Fruit fly (Drosophila melanogaster) whole organism, adult: Measurements from ENCODE around the gene gry.

ENCODE experiments used
- CG11617 ChIP-seq: fragments of 200-800 bp; sonication (Bioruptor generic); optimal IDR thresholded peaks from 2 replicates; lab custom pipeline; 2017; ENCODE audit warnings: mild to moderate bottlenecking, missing biosample characterization, missing genetic modification reagents, missing genetic modification characterization
- CG12768 ChIP-seq: fragments of 200-800 bp; sonication (Bioruptor generic); optimal IDR thresholded peaks from 2 replicates; lab custom pipeline; 2017; ENCODE audit warnings: missing biosample characterization, missing genetic modification characterization, mild to moderate bottlenecking, moderate library complexity, missing genetic modification reagents
- CG14711 ChIP-seq: fragments of 200-800 bp; sonication (Bioruptor generic); optimal IDR thresholded peaks from 2 replicates; lab custom pipeline; 2018; ENCODE audit warnings: missing biosample characterization, mild to moderate bottlenecking, missing genetic modification characterization, moderate library complexity
- CG1620 ChIP-seq: fragments of 200-800 bp; sonication (Bioruptor generic); optimal IDR thresholded peaks from 2 replicates; lab custom pipeline; 2016; ENCODE audit warnings: missing biosample characterization, missing genetic modification characterization
- CG33017 ChIP-seq: fragments of 200-800 bp; sonication (Bioruptor generic); optimal IDR thresholded peaks from 2 replicates; lab custom pipeline; 2018; ENCODE audit warnings: missing biosample characterization, mild to moderate bottlenecking, missing genetic modification characterization, moderate library complexity
- CG5204 ChIP-seq: fragments of 200-800 bp; sonication (Bioruptor generic); optimal IDR thresholded peaks from 2 replicates; lab custom pipeline; 2016; ENCODE audit warnings: missing biosample characterization, missing genetic modification characterization
- CG7045 ChIP-seq: fragments of 200-800 bp; sonication (Bioruptor generic); optimal IDR thresholded peaks from 2 replicates; lab custom pipeline; 2017; ENCODE audit warnings: missing biosample characterization, mild to moderate bottlenecking, missing genetic modification characterization
- CG7101 ChIP-seq: fragments of 200-800 bp; sonication (Bioruptor generic); optimal IDR thresholded peaks from 2 replicates; lab custom pipeline; 2018; ENCODE audit warnings: missing biosample characterization, mild to moderate bottlenecking, missing genetic modification characterization, moderate library complexity
- Clk ChIP-seq: fragments of 200-800 bp; sonication (Bioruptor generic); optimal IDR thresholded peaks from 2 replicates; lab custom pipeline; 2017; ENCODE audit warnings: missing biosample characterization, missing genetic modification characterization
- Crg-1 ChIP-seq: fragments of 200-800 bp; sonication (Bioruptor generic); optimal IDR thresholded peaks from 2 replicates; lab custom pipeline; 2016; ENCODE audit warnings: missing biosample characterization, missing genetic modification characterization
- Hr96 ChIP-seq: fragments of 200-800 bp; sonication (Bioruptor generic); optimal IDR thresholded peaks from 2 replicates; lab custom pipeline; 2016; ENCODE audit warnings: missing biosample characterization, missing genetic modification characterization
- Mnt ChIP-seq: fragments of 200-800 bp; sonication (Bioruptor generic); optimal IDR thresholded peaks from 2 replicates; lab custom pipeline; 2016; ENCODE audit warnings: missing biosample characterization, mild to moderate bottlenecking, missing genetic modification characterization
- bab1 ChIP-seq: fragments of 200-800 bp; sonication (Bioruptor generic); optimal IDR thresholded peaks from 3 replicates; lab custom pipeline; 2019; ENCODE audit warnings: missing biosample characterization, mild to moderate bottlenecking, missing genetic modification characterization, moderate library complexity
- cic ChIP-seq: fragments of 200-800 bp; sonication (Bioruptor generic); optimal IDR thresholded peaks from 2 replicates; lab custom pipeline; 2017; ENCODE audit warnings: missing biosample characterization, mild to moderate bottlenecking, missing genetic modification characterization, moderate library complexity
- cnc ChIP-seq, 2 experiments: fragments of >200 bp; optimal IDR thresholded peaks; 2 replicates each; lab custom pipeline; 2017
- kay ChIP-seq: fragments of 200-800 bp; sonication (Bioruptor generic); peaks from one replicate; lab custom pipeline; 2016; ENCODE audit warnings: missing biosample characterization, missing genetic modification characterization, borderline replicate concordance
- ovo ChIP-seq: fragments of 200-800 bp; sonication (Bioruptor generic); optimal IDR thresholded peaks from 2 replicates; lab custom pipeline; 2016; ENCODE audit warnings: missing biosample characterization, missing genetic modification characterization
- pad ChIP-seq: fragments of 200-800 bp; sonication (Bioruptor generic); optimal IDR thresholded peaks from 3 replicates; lab custom pipeline; 2017; ENCODE audit warnings: missing biosample characterization, missing genetic modification characterization, mild to moderate bottlenecking, moderate library complexity, missing genetic modification reagents
- tj ChIP-seq: fragments of 200-800 bp; sonication (Bioruptor generic); optimal IDR thresholded peaks from 3 replicates; lab custom pipeline; 2017; ENCODE audit warnings: missing biosample characterization, mild to moderate bottlenecking, missing genetic modification characterization, moderate library complexity
- toe ChIP-seq: fragments of 200-800 bp; sonication (Bioruptor generic); optimal IDR thresholded peaks from 2 replicates; lab custom pipeline; 2016; ENCODE audit warnings: missing biosample characterization, missing genetic modification characterization

The gry gene

dm6 chr3L:3205349-3205748, 6.5 kb downstream of the gry start, which contains the start of gene CG32277:
TSS of gene CG32277 (minus strand) at chr3L:3205449.
- TF ChIP-seq CG14711 (no peak), toe (GFP tag; lab: Kevin White, UChicago) (no peak), bab1 (GFP tag; lab: Kevin White, UChicago) (no peak), ovo (GFP tag; lab: Kevin White, UChicago) (no peak), Hr96 (GFP tag; lab: Kevin White, UChicago) (no peak), CG7045 (GFP tag; lab: Kevin White, UChicago) (no peak), CG33017 (tag; lab: Kevin White, UChicago) (no peak), Mnt (GFP tag; lab: Kevin White, UChicago) (no peak), Crg-1 (GFP tag; lab: Kevin White, UChicago) (no peak), CG7101 (no peak), CG5204 (GFP tag; lab: Kevin White, UChicago) (no peak)

- TF ChIP-seq Crg-1 (GFP tag; lab: Kevin White, UChicago) (no peak), Mnt (GFP tag; lab: Kevin White, UChicago) (no peak), CG33017 (tag; lab: Kevin White, UChicago) (no peak), kay (GFP tag; lab: Kevin White, UChicago) (no peak), ovo (GFP tag; lab: Kevin White, UChicago) (no peak), CG11617 (GFP tag; lab: Kevin White, UChicago) (no peak), Hr96 (GFP tag; lab: Kevin White, UChicago) (no peak)
Observed at dm6 chr3L:3206263-3206662, 7.4 kb downstream of the gry start, which contains the start of gene CG33160. TSS of gene CG33160 (minus strand) at chr3L:3206363.

dm6 chr3L:3208895-3209294, 10.0 kb downstream of the gry start, which contains the start of the genes CG32269 and CG32270:
TSS of gene CG32269 (minus strand) at chr3L:3208985.
TSS of gene CG32270 (minus strand) at chr3L:3208985.
- TF ChIP-seq CG33017 (tag; lab: Kevin White, UChicago) (peak; percentile 2), Crg-1 (GFP tag; lab: Kevin White, UChicago) (peak; percentile 51), CG5204 (GFP tag; lab: Kevin White, UChicago) (no peak), CG12768 (peak; percentile 73), cnc (optimal IDR thresholded peaks at IDR 0.05; lab: Kevin White, UChicago) (no peak), CG7101 (peak; percentile 48), Mnt (GFP tag; lab: Kevin White, UChicago) (peak; percentile 60), bab1 (GFP tag; lab: Kevin White, UChicago) (no peak), Clk (GFP tag; lab: Kevin White, UChicago) (no peak), cic (GFP tag; lab: Kevin White, UChicago) (peak; percentile 65), Hr96 (GFP tag; lab: Kevin White, UChicago) (peak; percentile 40), CG1620 (GFP tag; lab: Kevin White, UChicago) (peak; percentile 23), CG14711 (no peak), ovo (GFP tag; lab: Kevin White, UChicago) (peak; percentile 24), toe (GFP tag; lab: Kevin White, UChicago) (peak; percentile 46), kay (GFP tag; lab: Kevin White, UChicago) (no peak), CG7045 (GFP tag; lab: Kevin White, UChicago) (peak; percentile 52), CG11617 (GFP tag; lab: Kevin White, UChicago) (peak; percentile 18), pad (GFP tag; lab: Kevin White, UChicago) (peak; percentile 12), tj (GFP tag; lab: Kevin White, UChicago) (no peak)

dm6 chr3L:3218859-3219258, 20.0 kb downstream of the gry start, which contains the start of the genes hob and nSMase:
TSS of gene hob (minus strand) at chr3L:3218920.
TSS of gene nSMase (plus strand) at chr3L:3219156.
- TF ChIP-seq cic (GFP tag; lab: Kevin White, UChicago) (peak; percentile 47), CG11617 (GFP tag; lab: Kevin White, UChicago) (peak; percentile 37), Clk (GFP tag; lab: Kevin White, UChicago) (no peak), ovo (GFP tag; lab: Kevin White, UChicago) (no peak), CG12768 (no peak), CG7045 (GFP tag; lab: Kevin White, UChicago) (no peak), CG5204 (GFP tag; lab: Kevin White, UChicago) (no peak), Crg-1 (GFP tag; lab: Kevin White, UChicago) (no peak), Hr96 (GFP tag; lab: Kevin White, UChicago) (no peak), CG7101 (peak; percentile 33), tj (GFP tag; lab: Kevin White, UChicago) (peak; percentile 8), CG14711 (peak; percentile 14), cnc (optimal IDR thresholded peaks at IDR 0.05; lab: Kevin White, UChicago) (no peak), pad (GFP tag; lab: Kevin White, UChicago) (peak; percentile 4), bab1 (GFP tag; lab: Kevin White, UChicago) (peak; percentile 64), kay (GFP tag; lab: Kevin White, UChicago) (no peak), toe (GFP tag; lab: Kevin White, UChicago) (no peak), CG33017 (tag; lab: Kevin White, UChicago) (no peak), Mnt (GFP tag; lab: Kevin White, UChicago) (peak; percentile 60), CG1620 (GFP tag; lab: Kevin White, UChicago) (peak; percentile 13)

dm6 chr3L:3222643-3223389, 23.9 kb downstream of the gry start, which contains the start of the genes RpL28 and eIF1:
TSS of gene RpL28 (minus strand) at chr3L:3222960.
TSS of gene eIF1 (plus strand) at chr3L:3223341.
- TF ChIP-seq CG14711 (peak; percentile 79), kay (GFP tag; lab: Kevin White, UChicago) (no peak), bab1 (GFP tag; lab: Kevin White, UChicago) (peak; percentile 70), cic (GFP tag; lab: Kevin White, UChicago) (peak; percentile 57), CG11617 (GFP tag; lab: Kevin White, UChicago) (peak; percentile 98), tj (GFP tag; lab: Kevin White, UChicago) (peak; percentile 84), Hr96 (GFP tag; lab: Kevin White, UChicago) (peak; percentile 97), Clk (GFP tag; lab: Kevin White, UChicago) (peak; percentile 90), CG33017 (tag; lab: Kevin White, UChicago) (peak; percentile 81), CG12768 (peak; percentile 94), pad (GFP tag; lab: Kevin White, UChicago) (peak; percentile 87), CG7101 (peak; percentile 96), ovo (GFP tag; lab: Kevin White, UChicago) (peak; percentile 96), CG1620 (GFP tag; lab: Kevin White, UChicago) (peak; percentile 98), Mnt (GFP tag; lab: Kevin White, UChicago) (peak; percentile 96), Crg-1 (GFP tag; lab: Kevin White, UChicago) (peak; percentile 98), CG5204 (GFP tag; lab: Kevin White, UChicago) (no peak), CG7045 (GFP tag; lab: Kevin White, UChicago) (peak; percentile 93), toe (GFP tag; lab: Kevin White, UChicago) (no peak), cnc (optimal IDR thresholded peaks at IDR 0.05; lab: Kevin White, UChicago) (no peak)
